Fruit fly (Drosophila melanogaster): ENCODE data around the gene CG15432.

CG15432 gene

DNA sequence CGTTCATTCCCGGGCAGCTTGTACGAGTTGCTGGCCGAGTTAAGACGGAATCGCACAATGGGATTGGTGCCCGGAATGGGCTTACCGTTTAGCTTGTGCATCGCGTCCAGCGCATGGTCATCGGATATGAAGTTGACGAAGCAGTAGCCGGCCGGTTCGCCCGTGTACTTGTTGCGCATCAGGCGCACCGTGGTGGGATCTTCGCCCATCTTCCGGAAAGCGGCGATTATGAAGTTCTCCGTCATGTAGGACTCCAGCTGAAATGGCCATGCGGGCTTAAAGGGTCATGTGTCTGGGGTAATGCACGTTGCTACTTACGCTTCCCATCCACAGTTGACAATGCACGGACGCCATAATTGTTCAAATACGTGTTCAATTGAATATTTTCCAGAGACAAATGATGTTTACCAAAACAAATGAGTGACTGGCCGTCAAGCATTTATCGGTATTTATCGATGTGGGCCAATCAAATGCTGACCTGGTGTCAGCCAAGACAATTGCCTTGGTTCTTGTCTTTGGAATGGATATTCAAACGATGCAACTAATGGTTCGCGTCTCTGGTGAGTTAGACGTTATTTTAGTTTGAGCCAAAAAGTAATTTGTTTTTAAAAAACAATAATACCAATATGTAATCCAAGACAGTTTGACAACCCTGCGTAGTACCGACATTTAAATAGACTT lies 12.0 kb downstream of the CG15432 start, which contains the start of the genes Secp43 and ND-B8 (continued):
- TF ChIP-seq CG2116 (GFP tag; optimal IDR thresholded peaks at IDR 0.05) (peak; percentile 98), BEAF-32 (GFP tag; optimal IDR thresholded peaks at IDR 0.05) (peak; percentile 83), cad (GFP tag; optimal IDR thresholded peaks at IDR 0.05) (no peak), Dll (GFP tag; IDR thresholded peaks at IDR 0.05; ENCODE audit: partially characterized antibody) (peak; percentile 77), gsb-n (tag; optimal IDR thresholded peaks at IDR 0.05) (no peak), CG2875 (GFP tag; optimal IDR thresholded peaks at IDR 0.05) (no peak), CG12744 (GFP tag; optimal IDR thresholded peaks at IDR 0.05) (no peak), rib (GFP tag; IDR thresholded peaks at IDR 0.05) (no peak), CoRest (tag; optimal IDR thresholded peaks at IDR 0.05) (peak; percentile 36), shn (GFP tag; optimal IDR thresholded peaks at IDR 0.05) (no peak), tx (GFP tag; optimal IDR thresholded peaks at IDR 0.05) (no peak), crc (GFP tag; optimal IDR thresholded peaks at IDR 0.05) (no peak), CG3407 (GFP tag; optimal IDR thresholded peaks at IDR 0.05) (no peak), ase (GFP tag; IDR thresholded peaks at IDR 0.05) (no peak), CG8478 (optimal IDR thresholded peaks at IDR 0.05) (no peak), B-H1 (GFP tag; IDR thresholded peaks at IDR 0.05) (no peak), MTF-1 (GFP tag; optimal IDR thresholded peaks at IDR 0.05; ENCODE audit: borderline replicate concordance) (no peak), Antp (GFP tag; optimal IDR thresholded peaks at IDR 0.05) (no peak), kni (GFP tag; optimal IDR thresholded peaks at IDR 0.05) (no peak), CG12942 (GFP tag; optimal IDR thresholded peaks at IDR 0.05) (no peak), stwl (tag; optimal IDR thresholded peaks at IDR 0.05) (peak; percentile 62), crol (GFP tag; IDR thresholded peaks at IDR 0.05) (no peak), CG33557 (GFP tag; optimal IDR thresholded peaks at IDR 0.05) (no peak), CG13424 (tag; optimal IDR thresholded peaks at IDR 0.05) (peak; percentile 23), CG5953 (GFP tag; IDR thresholded peaks at IDR 0.05) (no peak), ems (GFP tag; optimal IDR thresholded peaks at IDR 0.05) (no peak), PHDP (tag; optimal IDR thresholded peaks at IDR 0.05) (no peak), CG4617 (GFP tag; optimal IDR thresholded peaks at IDR 0.05; ENCODE audit: borderline replicate concordance) (peak; percentile 64), ranshi (GFP tag; IDR thresholded peaks at IDR 0.05) (no peak), run (tag; optimal IDR thresholded peaks at IDR 0.05) (no peak), CG16863 (GFP tag; optimal IDR thresholded peaks at IDR 0.05) (no peak), HLH4C (GFP tag; IDR thresholded peaks at IDR 0.05; ENCODE audit: partially characterized antibody) (peak; percentile 86), CG15269 (tag; optimal IDR thresholded peaks at IDR 0.05) (no peak), pita (GFP tag; optimal IDR thresholded peaks at IDR 0.05) (peak; percentile 90), jing (GFP tag; optimal IDR thresholded peaks at IDR 0.05) (no peak), Oli (tag; optimal IDR thresholded peaks at IDR 0.05) (no peak), B-H2 (GFP tag; optimal IDR thresholded peaks at IDR 0.05) (peak; percentile 74), Hand (GFP tag; optimal IDR thresholded peaks at IDR 0.05) (no peak), repo (GFP tag; optimal IDR thresholded peaks at IDR 0.05) (no peak), Doc3 (GFP tag; IDR thresholded peaks at IDR 0.05; ENCODE audit: partially characterized antibody) (peak; percentile 71), Bdp1 (GFP tag; optimal IDR thresholded peaks at IDR 0.05) (no peak), gt (GFP tag; IDR thresholded peaks at IDR 0.05) (no peak), Mrtf (GFP tag; IDR thresholded peaks at IDR 0.05) (no peak), Hsf (GFP tag; optimal IDR thresholded peaks at IDR 0.05) (no peak), yki (optimal IDR thresholded peaks at IDR 0.05) (no peak), Dfd (GFP tag; optimal IDR thresholded peaks at IDR 0.05) (no peak), CG4820 (GFP tag; optimal IDR thresholded peaks at IDR 0.05) (no peak), cas (GFP tag; IDR thresholded peaks at IDR 0.05) (no peak), CG18764 (GFP tag; optimal IDR thresholded peaks at IDR 0.05) (no peak), CG12391 (tag; optimal IDR thresholded peaks at IDR 0.05) (peak; percentile 24), CG12236 (GFP tag; optimal IDR thresholded peaks at IDR 0.05) (no peak)
